Worm (Caenorhabditis elegans) whole organism, midembryonic: ENCODE measurements around the gene F31F4.17.

Experiments
- T22C8.4 ChIP-seq: fragments of 200-800 bp; sonication (Bioruptor generic); IDR thresholded peaks from 2 replicates; pipeline ENCODE4 v1.3.6; 2022; ENCODE audit warnings: missing genetic modification characterization, missing compliant biosample characterization
- cog-1 ChIP-seq: sonication (generic microtip); optimal IDR thresholded peaks from 2 replicates; lab custom pipeline; 2016; ENCODE audit warnings: missing genetic modification characterization, missing compliant biosample characterization
- flt-1 ChIP-seq: fragments of 200-800 bp; sonication (Bioruptor generic); IDR thresholded peaks from 2 replicates; pipeline ENCODE4 v1.3.6; 2022; ENCODE audit warnings: missing genetic modification characterization, missing compliant biosample characterization
- klf-2 ChIP-seq: fragments of 200-800 bp; sonication (Bioruptor generic); conservative IDR thresholded peaks from 2 replicates; pipeline ENCODE4 v1.3.6; 2022; ENCODE audit warnings: missing genetic modification reagents, missing genetic modification characterization, missing compliant biosample characterization
- med-1 ChIP-seq: sonication (generic microtip); optimal IDR thresholded peaks from 2 replicates; lab custom pipeline; 2017; ENCODE audit warnings: missing genetic modification characterization, mild to moderate bottlenecking, missing compliant biosample characterization, antibody characterized with exemption, missing genetic modification reagents; ENCODE audit not compliant: insufficient read depth
- ref-1 ChIP-seq: fragments of 200-800 bp; sonication (Bioruptor generic); conservative IDR thresholded peaks from 2 replicates; pipeline ENCODE4 v1.3.6; 2022; ENCODE audit warnings: missing genetic modification reagents, missing genetic modification characterization, missing compliant biosample characterization
- tab-1 ChIP-seq: fragments of 200-800 bp; sonication (Bioruptor generic); IDR thresholded peaks from 2 replicates; pipeline ENCODE4 v1.3.6; 2022; ENCODE audit warnings: missing genetic modification characterization, missing compliant biosample characterization
- ztf-23 ChIP-seq: fragments of 200-800 bp; sonication (Bioruptor generic); IDR thresholded peaks from 2 replicates; pipeline ENCODE4 v1.3.6; 2022; ENCODE audit warnings: missing genetic modification reagents, missing genetic modification characterization, missing compliant biosample characterization
- ztf-29 ChIP-seq: fragments of 200-800 bp; sonication (Bioruptor generic); IDR thresholded peaks from 2 replicates; pipeline ENCODE4 v1.3.6; 2022; ENCODE audit warnings: missing genetic modification reagents, missing genetic modification characterization, missing compliant biosample characterization

Gene F31F4.17

DNA sequence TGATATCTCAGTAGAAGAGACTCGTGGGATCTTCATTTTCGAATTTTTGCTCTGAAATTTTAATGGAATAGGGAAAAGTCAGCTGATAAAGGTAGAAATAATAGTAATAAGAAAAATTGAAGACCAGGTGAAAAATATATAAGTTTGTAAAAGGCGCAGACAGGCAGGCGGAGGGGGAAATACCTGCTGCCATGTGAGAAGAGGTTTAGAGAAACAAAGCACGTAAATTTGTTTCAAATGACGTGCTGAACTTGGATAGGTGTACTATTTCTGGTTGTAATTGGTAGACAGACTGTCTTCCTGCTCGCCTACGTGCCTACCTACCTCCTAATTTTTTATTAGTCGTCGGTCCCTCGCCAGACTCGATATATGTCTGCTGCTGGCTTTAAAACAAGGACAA lies 7.3 kb upstream of the F31F4.17 start, which contains the start of gene nhr-180:
nhr-180 (minus strand) TSS at position 52 of the 400 bp plus-strand sequence.
- no peak for TF ChIP-seq flt-1 (GFP tag; lab: Robert Waterston, UW)
- TF ChIP-seq ztf-29 (GFP tag; lab: Robert Waterston, UW): no peak
- no peak for TF ChIP-seq ref-1 (GFP tag; lab: Robert Waterston, UW)
- TF ChIP-seq tab-1 (GFP tag; lab: Robert Waterston, UW): no peak
- TF ChIP-seq med-1 (GFP tag; lab: Kevin White, UChicago): no peak

- no peak for TF ChIP-seq ref-1 (GFP tag; lab: Robert Waterston, UW)
- TF ChIP-seq T22C8.4: no peak
- no peak for TF ChIP-seq cog-1
- TF ChIP-seq klf-2 (GFP tag; lab: Robert Waterston, UW): no peak
- TF ChIP-seq ztf-23 (GFP tag; lab: Robert Waterston, UW): no peak
- no peak for TF ChIP-seq flt-1 (GFP tag; lab: Robert Waterston, UW)
- no peak for TF ChIP-seq tab-1 (GFP tag; lab: Robert Waterston, UW)
- TF ChIP-seq med-1 (GFP tag; lab: Kevin White, UChicago): no peak
- no peak for TF ChIP-seq ztf-29 (GFP tag; lab: Robert Waterston, UW)
These were observed 4.3 kb upstream of the F31F4.17 start, which contains the start of the genes F31F4.11 and srh-266 for ce11 chrV:664337-664847. F31F4.11 (minus strand) TSS chrV:664437. srh-266 (plus strand) TSS chrV:664797.

DNA sequence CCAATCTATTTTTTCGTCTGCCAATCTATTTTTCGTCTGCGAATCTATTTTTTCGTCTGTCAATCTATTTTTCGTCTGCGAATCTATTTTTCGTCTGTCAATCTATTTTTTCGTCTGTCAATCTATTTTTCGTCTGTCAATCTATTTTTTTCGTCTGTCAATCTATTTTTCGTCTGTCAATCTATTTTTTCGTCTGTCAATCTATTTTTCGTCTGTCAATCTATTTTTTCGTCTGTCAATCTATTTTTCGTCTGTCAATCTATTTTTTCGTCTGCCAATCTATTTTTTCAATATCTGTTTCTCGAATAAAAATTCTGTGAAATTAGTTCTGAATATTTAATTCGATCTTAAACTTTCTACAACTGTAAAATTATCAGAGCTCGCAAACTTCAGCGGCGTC lies 2.0 kb downstream of the F31F4.17 start:
- TF ChIP-seq flt-1 (GFP tag; lab: Robert Waterston, UW): peak; percentile 68; the same call in 1 of the 2 replicates
- TF ChIP-seq klf-2 (GFP tag; lab: Robert Waterston, UW): peak; percentile 59; the same call in 1 of the 2 replicates

DNA sequence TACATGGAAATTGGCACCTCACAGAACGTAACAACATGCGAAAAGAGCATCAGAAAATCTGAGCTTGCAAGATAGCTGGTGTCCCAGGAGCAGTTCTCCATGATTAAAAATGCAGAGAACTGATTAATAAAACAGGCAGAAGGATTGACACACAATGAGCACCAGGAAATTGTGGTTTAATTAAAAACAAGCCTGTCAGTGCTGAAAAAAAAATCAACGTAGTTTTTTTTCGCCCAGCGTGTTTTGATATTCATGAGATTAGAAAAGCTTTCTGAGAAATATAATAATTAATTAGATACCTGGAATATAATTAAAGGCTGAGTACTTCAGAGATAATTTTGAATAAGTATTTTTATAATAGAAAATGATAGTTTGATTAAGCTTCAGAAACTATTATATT lies 2.4 kb downstream of the F31F4.17 start, which contains the start of gene srh-246:
srh-246 (minus strand) TSS at position 101 of the 400 bp plus-strand sequence.
- TF ChIP-seq flt-1 (GFP tag; lab: Robert Waterston, UW): no peak
- no peak for TF ChIP-seq ztf-29 (GFP tag; lab: Robert Waterston, UW)
- no peak for TF ChIP-seq cog-1
- TF ChIP-seq ref-1 (GFP tag; lab: Robert Waterston, UW): no peak
- no peak for TF ChIP-seq tab-1 (GFP tag; lab: Robert Waterston, UW)
- TF ChIP-seq klf-2 (GFP tag; lab: Robert Waterston, UW): no peak
- TF ChIP-seq med-1 (GFP tag; lab: Kevin White, UChicago): no peak
- no peak for TF ChIP-seq ztf-23 (GFP tag; lab: Robert Waterston, UW)
- no peak for TF ChIP-seq T22C8.4

DNA sequence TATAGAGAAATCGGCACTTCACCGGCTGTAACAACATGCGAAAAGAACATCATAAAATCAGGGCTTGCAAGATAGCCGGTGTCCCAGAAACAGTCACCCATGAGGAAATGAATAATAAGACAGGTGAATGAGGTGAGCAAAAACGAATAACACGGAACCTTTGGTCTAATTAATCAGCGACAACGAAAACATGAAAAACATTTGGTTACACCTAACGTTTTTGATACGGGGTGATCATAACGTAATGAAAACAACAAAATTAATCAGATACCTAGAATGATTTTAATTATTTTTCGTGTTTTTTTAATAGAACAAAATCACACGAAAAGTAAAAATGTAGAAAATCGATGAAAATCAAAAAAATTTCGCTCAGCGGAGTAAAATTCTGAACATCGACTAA lies 4.3 kb downstream of the F31F4.17 start, which contains the start of gene srh-245:
srh-245 (minus strand) TSS at position 101 of the 400 bp plus-strand sequence.
- TF ChIP-seq ztf-29 (GFP tag; lab: Robert Waterston, UW) (no peak), ref-1 (GFP tag; lab: Robert Waterston, UW) (no peak), T22C8.4 (no peak), flt-1 (GFP tag; lab: Robert Waterston, UW) (no peak), ztf-23 (GFP tag; lab: Robert Waterston, UW) (no peak), tab-1 (GFP tag; lab: Robert Waterston, UW) (no peak), klf-2 (GFP tag; lab: Robert Waterston, UW) (no peak), cog-1 (no peak), med-1 (GFP tag; lab: Kevin White, UChicago) (no peak)

- no peak for TF ChIP-seq ref-1 (GFP tag; lab: Robert Waterston, UW)
- no peak for TF ChIP-seq ztf-23 (GFP tag; lab: Robert Waterston, UW)
- TF ChIP-seq klf-2 (GFP tag; lab: Robert Waterston, UW): no peak
- no peak for TF ChIP-seq ztf-29 (GFP tag; lab: Robert Waterston, UW)
- no peak for TF ChIP-seq cog-1
- no peak for TF ChIP-seq T22C8.4
- no peak for TF ChIP-seq flt-1 (GFP tag; lab: Robert Waterston, UW)
- TF ChIP-seq med-1 (GFP tag; lab: Kevin White, UChicago): no peak
- no peak for TF ChIP-seq tab-1 (GFP tag; lab: Robert Waterston, UW)
These were observed 5.7 kb downstream of the F31F4.17 start, which contains the start of gene srj-6 for ce11 chrV:654402-654801. srj-6 (minus strand) TSS chrV:654502.

ce11 chrV:652940-653339 lies 7.2 kb downstream of the F31F4.17 start, which contains the start of gene srj-5:
srj-5 (minus strand) TSS chrV:653040.
- TF ChIP-seq flt-1 (GFP tag; lab: Robert Waterston, UW) (no peak), ztf-29 (GFP tag; lab: Robert Waterston, UW) (no peak), cog-1 (no peak), ztf-23 (GFP tag; lab: Robert Waterston, UW) (no peak), klf-2 (GFP tag; lab: Robert Waterston, UW) (no peak), T22C8.4 (no peak), med-1 (GFP tag; lab: Kevin White, UChicago) (no peak), ref-1 (GFP tag; lab: Robert Waterston, UW) (no peak), tab-1 (GFP tag; lab: Robert Waterston, UW) (no peak)

ce11 chrV:646888-647287 lies 13.2 kb downstream of the F31F4.17 start, which contains the start of gene ugt-42:
ugt-42 (plus strand) TSS chrV:647188.
- no peak for TF ChIP-seq cog-1
- TF ChIP-seq flt-1 (GFP tag; lab: Robert Waterston, UW): no peak
- TF ChIP-seq T22C8.4: no peak
- no peak for TF ChIP-seq ztf-23 (GFP tag; lab: Robert Waterston, UW)
- no peak for TF ChIP-seq ztf-29 (GFP tag; lab: Robert Waterston, UW)
- TF ChIP-seq ref-1 (GFP tag; lab: Robert Waterston, UW): no peak
- no peak for TF ChIP-seq tab-1 (GFP tag; lab: Robert Waterston, UW)
- TF ChIP-seq klf-2 (GFP tag; lab: Robert Waterston, UW): no peak
- TF ChIP-seq med-1 (GFP tag; lab: Kevin White, UChicago): no peak

ce11 chrV:646129-646528 lies 14.0 kb downstream of the F31F4.17 start, which contains the start of gene F48G7.12:
F48G7.12 (minus strand) TSS chrV:646229.
- TF ChIP-seq ztf-23 (GFP tag; lab: Robert Waterston, UW) (no peak), T22C8.4 (no peak), cog-1 (no peak), ztf-29 (GFP tag; lab: Robert Waterston, UW) (no peak), flt-1 (GFP tag; lab: Robert Waterston, UW) (no peak), med-1 (GFP tag; lab: Kevin White, UChicago) (no peak), klf-2 (GFP tag; lab: Robert Waterston, UW) (no peak), ref-1 (GFP tag; lab: Robert Waterston, UW) (no peak), tab-1 (GFP tag; lab: Robert Waterston, UW) (no peak)
